Worm (Caenorhabditis elegans): ENCODE results near the gene ZC15.1.

DNA sequence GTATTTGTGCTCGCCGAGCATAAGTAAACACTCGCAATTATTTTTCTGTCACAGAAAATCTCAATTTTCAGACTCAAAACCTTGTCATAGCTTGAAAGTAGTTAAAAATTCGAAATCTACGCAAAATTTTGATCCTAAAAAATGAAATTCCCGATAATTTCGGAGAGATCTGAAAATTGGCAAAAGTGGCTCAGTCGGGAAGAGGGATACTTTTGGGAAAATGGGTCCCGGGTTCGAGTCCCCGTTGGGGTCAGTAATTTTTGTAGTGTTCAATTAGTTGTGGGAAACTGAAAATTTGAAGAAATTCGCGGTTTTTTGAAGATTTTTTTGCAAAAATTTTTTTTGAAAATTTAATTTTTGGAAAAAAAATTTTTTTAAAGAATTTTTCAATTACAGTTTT is 29.0 kb upstream of the ZC15.1 start:
- TF ChIP-seq tbx-9 (tag; optimal IDR thresholded peaks at IDR 0.05; ENCODE audit: borderline replicate concordance) (no peak), fkh-3 (tag; optimal IDR thresholded peaks at IDR 0.05) (no peak), F23B12.7 (tag; optimal IDR thresholded peaks at IDR 0.05; ENCODE audit: insufficient read depth) (no peak), let-526 (GFP tag; IDR thresholded peaks at IDR 0.05) (no peak), ets-4 (GFP tag; optimal IDR thresholded peaks at IDR 0.05) (no peak), ama-1 (optimal IDR thresholded peaks at IDR 0.05) (no peak), ama-1 (GFP tag; optimal IDR thresholded peaks at IDR 0.05) (no peak)

Measured in whole organism, young adult.